Worm (Caenorhabditis elegans): Measurements from ENCODE around the gene C04E12.4.
"Not testable (repeated sequence)": the region's sequence is repeated elsewhere in the genome, so short reads cannot be mapped to it uniquely, and the experiment has no call there.

C04E12.4 gene

ce11 chrV:3394694-3395240 lies 32.2 kb downstream of the C04E12.4 start, which contains the start of gene T20D4.15:
TSS of gene T20D4.15 (minus strand) at chrV:3394744.
- TF ChIP-seq cog-1 (tag; optimal IDR thresholded peaks at IDR 0.05), result no peak
- no peak for TF ChIP-seq ref-1 (GFP tag; conservative IDR thresholded peaks at IDR 0.05)
- no peak for TF ChIP-seq tab-1 (GFP tag; IDR thresholded peaks at IDR 0.05)
- TF ChIP-seq ztf-23 (GFP tag; IDR thresholded peaks at IDR 0.05), result no peak
- no peak for TF ChIP-seq med-1 (GFP tag; optimal IDR thresholded peaks at IDR 0.05; ENCODE audit: insufficient read depth)

- not testable (repeated sequence) for TF ChIP-seq flt-1 (GFP tag; IDR thresholded peaks at IDR 0.05); ref-1 (GFP tag; conservative IDR thresholded peaks at IDR 0.05); tab-1 (GFP tag; IDR thresholded peaks at IDR 0.05)
Measured at ce11 chrV:3396765-3397164, 34.2 kb downstream of the C04E12.4 start, which contains the start of gene T20D4.12. TSS of gene T20D4.12 (plus strand) at chrV:3397065.

ce11 chrV:3398314-3398713 lies 35.7 kb downstream of the C04E12.4 start, which contains the start of gene T20D4.11:
TSS of gene T20D4.11 (plus strand) at chrV:3398690.
- TF ChIP-seq klf-2 (GFP tag; conservative IDR thresholded peaks at IDR 0.05) (no peak), tab-1 (GFP tag; IDR thresholded peaks at IDR 0.05) (no peak), T22C8.4 (GFP tag; IDR thresholded peaks at IDR 0.05) (no peak), ztf-23 (GFP tag; IDR thresholded peaks at IDR 0.05) (no peak), med-1 (GFP tag; optimal IDR thresholded peaks at IDR 0.05; ENCODE audit: insufficient read depth) (no peak), cog-1 (tag; optimal IDR thresholded peaks at IDR 0.05) (no peak), flt-1 (GFP tag; IDR thresholded peaks at IDR 0.05) (no peak), ref-1 (GFP tag; conservative IDR thresholded peaks at IDR 0.05) (no peak), ztf-29 (GFP tag; IDR thresholded peaks at IDR 0.05) (no peak)

- TF ChIP-seq ref-1 (GFP tag; conservative IDR thresholded peaks at IDR 0.05); ztf-23 (GFP tag; IDR thresholded peaks at IDR 0.05); flt-1 (GFP tag; IDR thresholded peaks at IDR 0.05): not testable (repeated sequence)
Measured at ce11 chrV:3399952-3400351, 37.4 kb downstream of the C04E12.4 start, which contains the start of gene T20D4.10. TSS of gene T20D4.10 (plus strand) at chrV:3400252.

- TF ChIP-seq klf-2 (GFP tag; conservative IDR thresholded peaks at IDR 0.05) (no peak), ref-1 (GFP tag; conservative IDR thresholded peaks at IDR 0.05) (no peak), med-1 (GFP tag; optimal IDR thresholded peaks at IDR 0.05; ENCODE audit: insufficient read depth) (no peak), tab-1 (GFP tag; IDR thresholded peaks at IDR 0.05) (no peak), T22C8.4 (GFP tag; IDR thresholded peaks at IDR 0.05) (no peak)
Measured at ce11 chrV:3408602-3409001, 46.0 kb downstream of the C04E12.4 start, which contains the start of gene T20D4.7. TSS of gene T20D4.7 (plus strand) at chrV:3408902.

ce11 chrV:3409498-3409897 lies 46.9 kb downstream of the C04E12.4 start:
- TF ChIP-seq flt-1 (GFP tag; IDR thresholded peaks at IDR 0.05) (no peak), klf-2 (GFP tag; conservative IDR thresholded peaks at IDR 0.05) (no peak)

- TF ChIP-seq med-1 (GFP tag; optimal IDR thresholded peaks at IDR 0.05; ENCODE audit: insufficient read depth), result no peak
- TF ChIP-seq ztf-29 (GFP tag; IDR thresholded peaks at IDR 0.05), result no peak
- TF ChIP-seq tab-1 (GFP tag; IDR thresholded peaks at IDR 0.05), result no peak
- no peak for TF ChIP-seq flt-1 (GFP tag; IDR thresholded peaks at IDR 0.05)
Measured at ce11 chrV:3410098-3410570, 47.6 kb downstream of the C04E12.4 start, which contains the start of gene arrd-22. TSS of gene arrd-22 (plus strand) at chrV:3410520.

ce11 chrV:3413010-3413409 lies 50.4 kb downstream of the C04E12.4 start, which contains the start of gene txt-11:
TSS of gene txt-11 (plus strand) at chrV:3413310.
- TF ChIP-seq tab-1 (GFP tag; IDR thresholded peaks at IDR 0.05) (no peak), ref-1 (GFP tag; conservative IDR thresholded peaks at IDR 0.05) (no peak), cog-1 (tag; optimal IDR thresholded peaks at IDR 0.05) (no peak), med-1 (GFP tag; optimal IDR thresholded peaks at IDR 0.05; ENCODE audit: insufficient read depth) (no peak), ztf-29 (GFP tag; IDR thresholded peaks at IDR 0.05) (no peak), T22C8.4 (GFP tag; IDR thresholded peaks at IDR 0.05) (no peak)

ce11 chrV:3417928-3418327 lies 55.4 kb downstream of the C04E12.4 start, which contains the start of gene T20D4.3:
TSS of gene T20D4.3 (plus strand) at chrV:3418228.
- TF ChIP-seq cog-1 (tag; optimal IDR thresholded peaks at IDR 0.05) (no peak), flt-1 (GFP tag; IDR thresholded peaks at IDR 0.05) (no peak), klf-2 (GFP tag; conservative IDR thresholded peaks at IDR 0.05) (no peak), med-1 (GFP tag; optimal IDR thresholded peaks at IDR 0.05; ENCODE audit: insufficient read depth) (no peak), ztf-23 (GFP tag; IDR thresholded peaks at IDR 0.05) (no peak), tab-1 (GFP tag; IDR thresholded peaks at IDR 0.05) (no peak), ztf-29 (GFP tag; IDR thresholded peaks at IDR 0.05) (no peak), ref-1 (GFP tag; conservative IDR thresholded peaks at IDR 0.05) (no peak), T22C8.4 (GFP tag; IDR thresholded peaks at IDR 0.05) (no peak)
